Worm (Caenorhabditis elegans) whole organism, L4 larva: ENCODE results near the gene C16C8.19.

Experiments used
- F26F4.8 ChIP-seq: fragments of 200-800 bp; sonication (Bioruptor generic); conservative IDR thresholded peaks from 2 replicates; pipeline ENCODE4 v1.3.6; 2022; ENCODE audit warnings: missing genetic modification characterization, missing compliant biosample characterization
- arid-1 ChIP-seq: fragments of 200-800 bp; sonication (Bioruptor generic); conservative IDR thresholded peaks from 2 replicates; pipeline ENCODE4 v1.3.6; 2022; ENCODE audit warnings: missing genetic modification reagents, missing genetic modification characterization, missing compliant biosample characterization
- attf-4 ChIP-seq: sonication (generic microtip); optimal IDR thresholded peaks from 3 replicates; lab custom pipeline; 2017; ENCODE audit warnings: missing biosample characterization, missing genetic modification characterization
- daf-12 ChIP-seq: fragments of 150-350 bp; optimal IDR thresholded peaks from 2 replicates; lab custom pipeline; 2014; ENCODE audit warnings: missing biosample characterization, missing genetic modification reagents, missing genetic modification characterization
- hlh-30 ChIP-seq: sonication (generic microtip); optimal IDR thresholded peaks from 2 replicates; lab custom pipeline; 2017; ENCODE audit warnings: antibody characterized with exemption, mild to moderate bottlenecking, missing genetic modification characterization, missing compliant biosample characterization; ENCODE audit not compliant: insufficient read depth
- lin-38 ChIP-seq: fragments of 200-800 bp; sonication (Bioruptor generic); IDR thresholded peaks from 2 replicates; pipeline ENCODE4 v1.3.6; 2022; ENCODE audit warnings: missing genetic modification reagents, missing genetic modification characterization, missing compliant biosample characterization
- lir-3 ChIP-seq: sonication (generic microtip); optimal IDR thresholded peaks from 2 replicates; lab custom pipeline; 2016; ENCODE audit warnings: mild to moderate bottlenecking, missing genetic modification characterization, missing compliant biosample characterization
- madf-5 ChIP-seq, 2 experiments: fragments of 200-800 bp; sonication (Bioruptor generic); IDR thresholded peaks; 2 replicates each; pipeline ENCODE4 v1.3.6; 2022; ENCODE audit warnings: missing compliant biosample characterization in 2 of 2, missing genetic modification characterization in 2 of 2
- mxl-2 ChIP-seq: fragments of 200-800 bp; sonication (Bioruptor generic); conservative IDR thresholded peaks from 2 replicates; pipeline ENCODE4 v1.3.6; 2022; ENCODE audit warnings: missing genetic modification reagents, missing genetic modification characterization, missing compliant biosample characterization
- snpc-4 ChIP-seq: fragments of 150-350 bp; optimal IDR thresholded peaks from 2 replicates; lab custom pipeline; 2014; ENCODE audit warnings: missing biosample characterization, missing genetic modification characterization

C16C8.19 gene

DNA sequence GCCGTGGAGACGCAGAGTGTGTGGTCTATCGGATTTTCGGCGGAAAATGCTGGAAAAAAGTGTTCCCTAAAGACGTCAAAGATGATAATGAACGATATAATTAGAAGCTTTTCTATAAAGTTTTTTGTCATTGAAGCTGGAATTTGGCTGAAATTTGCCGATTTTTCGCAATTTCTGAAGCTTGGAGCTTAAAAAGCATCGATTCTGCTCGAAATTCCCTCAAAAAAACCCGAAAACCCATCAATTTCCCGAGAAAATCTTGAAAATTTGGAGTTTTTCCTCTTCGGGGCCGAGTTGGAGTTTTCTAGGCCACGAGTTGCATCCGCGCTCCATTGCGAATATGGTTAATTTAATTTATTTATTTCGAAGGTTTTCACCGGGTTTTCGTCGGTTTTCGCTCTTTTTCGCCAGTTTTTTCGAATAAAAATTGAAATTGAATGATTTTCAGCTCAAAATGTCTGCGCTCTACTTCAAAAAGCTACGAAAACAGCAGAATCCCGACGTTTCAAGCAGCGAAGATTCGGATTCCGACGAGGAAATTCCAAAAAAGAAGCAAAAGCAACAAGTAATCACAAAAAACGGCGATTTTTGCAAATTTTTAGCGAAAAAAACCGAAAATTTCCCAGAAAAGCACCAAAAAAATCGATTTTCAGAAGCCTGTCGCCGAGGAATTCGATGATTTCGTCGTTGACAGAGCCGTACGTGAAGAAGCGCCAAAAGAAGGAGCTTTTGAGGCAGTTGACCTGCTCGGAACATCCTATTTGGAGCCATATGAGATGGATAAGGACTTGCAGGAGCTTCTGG lies 44.4 kb downstream of the C16C8.19 start, which contains the start of the genes col-71 and Y49F6B.2 (continued):
- no peak for TF ChIP-seq snpc-4 (tag; lab: Kevin White, UChicago)
- TF ChIP-seq arid-1 (GFP tag; lab: Robert Waterston, UW), result 0 out of 2 replicates have a peak, but pooled peaks have one; percentile 7
- no peak for TF ChIP-seq madf-5 (GFP tag; IDR thresholded peaks at IDR 0.05; lab: Robert Waterston, UW)
- no peak for TF ChIP-seq attf-4
- TF ChIP-seq mxl-2 (GFP tag; lab: Robert Waterston, UW), result no peak
- peak; percentile 22 for TF ChIP-seq hlh-30 (tag; lab: Kevin White, UChicago)

DNA sequence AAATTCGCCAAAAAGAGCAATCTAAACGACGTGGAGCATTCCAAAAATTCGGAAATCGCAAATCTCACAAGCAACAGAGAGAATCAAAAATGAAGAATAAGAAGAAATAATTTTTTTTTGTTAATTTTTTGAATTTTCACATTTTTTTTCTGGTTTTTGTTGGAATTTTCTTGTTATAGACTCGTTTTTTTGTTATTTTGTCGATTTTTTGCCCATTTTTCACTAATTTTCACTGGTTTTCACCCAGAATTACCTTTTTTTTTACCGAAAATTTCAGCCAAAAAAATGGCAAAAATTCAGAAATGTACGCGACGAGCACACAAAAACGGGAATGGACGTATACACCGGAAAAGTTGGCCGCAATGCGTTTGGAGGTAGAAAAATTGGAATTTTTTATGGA lies 46.4 kb downstream of the C16C8.19 start, which contains the start of gene cyh-1:
TSS of gene cyh-1 (plus strand) at position 301 of the 400 bp plus-strand sequence.
- 0 out of 2 replicates have a peak, but pooled peaks have one; percentile 15 for TF ChIP-seq lin-38 (GFP tag; lab: Robert Waterston, UW)
- TF ChIP-seq lir-3 (tag; lab: Kevin White, UChicago), result no peak
- TF ChIP-seq F26F4.8 (GFP tag; lab: Robert Waterston, UW), result no peak
- TF ChIP-seq daf-12, result no peak
